Fruit fly (Drosophila melanogaster) whole organism, pupa: Measurements from ENCODE around the gene Imp.
A peak's percentile ranks its signal among the peaks of the same experiment; 100 is the strongest.

Experiments
- CG10348 ChIP-seq: fragments of 200-800 bp; sonication (Bioruptor generic); IDR thresholded peaks from 2 replicates; pipeline ENCODE4 v1.3.6; 2022; ENCODE audit warnings: missing biosample characterization, missing genetic modification characterization
- CG12605 ChIP-seq: fragments of 200-800 bp; sonication (Bioruptor generic); IDR thresholded peaks from 2 replicates; pipeline ENCODE4 v1.3.6; 2022; ENCODE audit warnings: missing biosample characterization, missing genetic modification characterization
- CG13204 ChIP-seq: fragments of 200-800 bp; sonication (Bioruptor generic); optimal IDR thresholded peaks from 2 replicates; lab custom pipeline; 2018; ENCODE audit warnings: missing biosample characterization, mild to moderate bottlenecking, missing genetic modification characterization, moderate library complexity
- CG14655 ChIP-seq: fragments of 200-800 bp; sonication (Bioruptor generic); optimal IDR thresholded peaks from 3 replicates; lab custom pipeline; 2017; ENCODE audit warnings: mild to moderate bottlenecking, missing biosample characterization, missing genetic modification reagents, missing genetic modification characterization
- CG15710 ChIP-seq: fragments of 200-800 bp; sonication (Bioruptor generic); optimal IDR thresholded peaks from 2 replicates; lab custom pipeline; 2018; ENCODE audit warnings: missing biosample characterization, mild to moderate bottlenecking, missing genetic modification characterization, moderate library complexity
- CG17806 ChIP-seq: fragments of 200-800 bp; sonication (Bioruptor generic); optimal IDR thresholded peaks from 2 replicates; lab custom pipeline; 2018; ENCODE audit warnings: missing biosample characterization, mild to moderate bottlenecking, missing genetic modification characterization, moderate library complexity
- CG32121 ChIP-seq: fragments of 200-800 bp; sonication (Bioruptor generic); IDR thresholded peaks from 2 replicates; pipeline ENCODE4 v1.3.6; 2022; ENCODE audit warnings: missing biosample characterization, missing genetic modification characterization
- CG34367 ChIP-seq: fragments of 200-800 bp; sonication (Bioruptor generic); optimal IDR thresholded peaks from 2 replicates; lab custom pipeline; 2018; ENCODE audit warnings: missing biosample characterization, mild to moderate bottlenecking, missing genetic modification characterization
- CG4496 ChIP-seq: fragments of 200-800 bp; sonication (Bioruptor generic); IDR thresholded peaks from 3 replicates; pipeline ENCODE4 v1.3.6; 2022; ENCODE audit warnings: missing biosample characterization, missing genetic modification characterization
- CG8159 ChIP-seq: fragments of 200-800 bp; sonication (Bioruptor generic); optimal IDR thresholded peaks from 3 replicates; lab custom pipeline; 2018; ENCODE audit warnings: missing biosample characterization, mild to moderate bottlenecking, missing genetic modification characterization, moderate library complexity
- CG8301 ChIP-seq: fragments of 200-800 bp; sonication (Bioruptor generic); optimal IDR thresholded peaks from 2 replicates; lab custom pipeline; 2018; ENCODE audit warnings: missing biosample characterization, mild to moderate bottlenecking, missing genetic modification characterization
- CG9948 ChIP-seq: fragments of 200-800 bp; sonication (Bioruptor generic); optimal IDR thresholded peaks from 2 replicates; lab custom pipeline; 2018; ENCODE audit warnings: missing biosample characterization, mild to moderate bottlenecking, missing genetic modification characterization, moderate library complexity
- D1 ChIP-seq: fragments of 200-800 bp; sonication (Bioruptor generic); optimal IDR thresholded peaks from 2 replicates; lab custom pipeline; 2018; ENCODE audit warnings: missing biosample characterization, mild to moderate bottlenecking, missing genetic modification characterization, moderate library complexity
- EcR ChIP-seq: fragments of 200-800 bp; sonication (Bioruptor generic); optimal IDR thresholded peaks from 3 replicates; lab custom pipeline; 2019; ENCODE audit warnings: missing biosample characterization, missing genetic modification characterization, mild to moderate bottlenecking, moderate library complexity, missing genetic modification reagents
- Ets98B ChIP-seq: fragments of 200-800 bp; sonication (Bioruptor generic); IDR thresholded peaks from 2 replicates; pipeline ENCODE4 v1.3.6; 2022; ENCODE audit warnings: missing biosample characterization, missing genetic modification characterization
- Pif1A ChIP-seq: fragments of 200-800 bp; sonication (Bioruptor generic); optimal IDR thresholded peaks from 3 replicates; lab custom pipeline; 2016; ENCODE audit warnings: missing biosample characterization, missing genetic modification characterization
- Pif1B ChIP-seq: fragments of 200-800 bp; sonication (Bioruptor generic); optimal IDR thresholded peaks from 3 replicates; lab custom pipeline; 2016; ENCODE audit warnings: missing biosample characterization, missing genetic modification characterization
- Snoo ChIP-seq: fragments of 200-800 bp; sonication (Bioruptor generic); optimal IDR thresholded peaks from 3 replicates; lab custom pipeline; 2017; ENCODE audit warnings: missing biosample characterization, mild to moderate bottlenecking, missing genetic modification characterization, inconsistent platforms
- fd96Ca ChIP-seq: fragments of 200-800 bp; sonication (Bioruptor generic); IDR thresholded peaks from 3 replicates; pipeline ENCODE4 v1.3.6; 2022; ENCODE audit warnings: missing biosample characterization, missing genetic modification characterization
- gl ChIP-seq: fragments of 200-800 bp; sonication (Bioruptor generic); optimal IDR thresholded peaks from 2 replicates; lab custom pipeline; 2018; ENCODE audit warnings: missing biosample characterization, mild to moderate bottlenecking, missing genetic modification characterization
- rn ChIP-seq: fragments of 200-800 bp; sonication (Bioruptor generic); IDR thresholded peaks from 2 replicates; pipeline ENCODE4 v1.3.6; 2022; ENCODE audit warnings: missing biosample characterization, missing genetic modification characterization

Imp gene

DNA sequence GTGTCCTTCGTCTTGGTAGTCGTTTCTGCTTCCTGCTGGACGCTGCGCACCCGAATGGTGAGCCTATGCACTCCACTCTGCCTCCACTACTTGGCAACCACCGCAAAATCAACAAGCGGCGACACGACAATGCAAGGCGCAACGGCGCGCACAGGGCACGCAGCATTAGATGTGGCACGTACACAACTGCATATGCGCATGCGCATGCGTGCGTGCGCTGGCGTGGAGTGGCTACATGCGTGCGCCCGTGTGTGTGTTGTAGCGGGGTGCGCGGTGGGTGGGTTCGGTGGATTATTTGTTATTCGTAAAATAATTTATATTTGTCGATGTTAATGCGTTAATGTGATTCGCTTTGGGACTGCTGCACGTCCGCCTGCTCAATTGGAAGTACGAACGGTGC lies 11.6 kb upstream of the Imp start:
- TF ChIP-seq CG12605 (GFP tag; lab: Robert Waterston, UW) (no peak), CG8301 (tag; lab: Kevin White, UChicago) (no peak), rn (GFP tag; lab: Robert Waterston, UW) (no peak), CG10348 (GFP tag; lab: Robert Waterston, UW) (no peak), Snoo (tag; lab: Kevin White, UChicago) (no peak), gl (no peak), CG13204 (GFP tag; lab: Kevin White, UChicago) (no peak), CG14655 (no peak), CG17806 (no peak), D1 (tag; lab: Kevin White, UChicago) (no peak), fd96Ca (GFP tag; lab: Robert Waterston, UW) (no peak), CG4496 (GFP tag; lab: Robert Waterston, UW) (no peak), Ets98B (GFP tag; lab: Robert Waterston, UW) (no peak), CG15710 (tag; lab: Kevin White, UChicago) (no peak), CG34367 (tag; lab: Kevin White, UChicago) (no peak), CG32121 (GFP tag; lab: Robert Waterston, UW) (no peak), Pif1B (GFP tag; lab: Kevin White, UChicago) (no peak), EcR (GFP tag; lab: Kevin White, UChicago) (no peak), CG8159 (tag; lab: Kevin White, UChicago) (no peak), Pif1A (GFP tag; lab: Kevin White, UChicago) (no peak)

DNA sequence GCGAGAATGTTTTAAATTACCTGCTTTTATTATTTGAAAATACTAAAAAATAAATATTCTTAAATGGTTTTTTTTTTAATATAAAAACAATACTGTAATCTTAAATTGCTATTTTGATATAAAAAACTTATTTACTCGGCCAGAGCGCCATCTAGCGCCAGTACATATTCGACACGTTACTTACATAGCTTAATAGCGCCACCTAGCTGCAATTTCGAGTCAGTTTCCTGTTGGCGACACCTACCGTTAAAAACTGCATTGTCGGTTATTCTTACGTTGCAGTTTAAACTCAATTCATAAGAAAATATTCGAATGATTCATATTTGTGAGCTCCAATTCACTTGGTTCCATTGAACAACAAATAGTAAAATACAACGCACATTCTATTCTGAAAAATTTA lies 8.3 kb upstream of the Imp start:
- no peak for TF ChIP-seq CG8301 (tag; lab: Kevin White, UChicago)
- peak; percentile 73 for TF ChIP-seq D1 (tag; lab: Kevin White, UChicago)
- TF ChIP-seq Snoo (tag; lab: Kevin White, UChicago), result peak; percentile 36
- TF ChIP-seq CG17806, result peak; percentile 6

DNA sequence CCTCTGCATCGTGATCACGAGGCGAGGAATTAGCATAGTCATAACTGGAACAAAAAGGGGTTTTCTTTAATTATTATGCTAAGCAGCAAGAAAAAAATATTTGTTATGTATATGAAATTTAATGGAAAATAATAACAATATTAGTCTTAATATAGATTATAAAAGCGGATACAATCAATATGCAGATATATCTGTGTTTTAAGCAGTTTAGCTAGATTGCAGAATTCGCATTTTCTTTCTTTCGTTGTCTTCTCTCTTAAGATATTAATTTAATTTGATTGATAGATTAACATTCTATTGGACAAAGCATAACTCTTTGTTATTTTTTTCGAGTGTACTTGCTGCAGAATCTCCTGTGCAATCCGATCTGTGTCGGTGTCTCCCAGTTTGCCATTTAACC lies 3.2 kb upstream of the Imp start:
- TF ChIP-seq CG15710 (tag; lab: Kevin White, UChicago) (peak; percentile 16), CG4496 (GFP tag; lab: Robert Waterston, UW) (no peak), CG9948 (peak; percentile 30), Ets98B (GFP tag; lab: Robert Waterston, UW) (no peak), CG17806 (peak; percentile 15), CG8301 (tag; lab: Kevin White, UChicago) (no peak), CG8159 (tag; lab: Kevin White, UChicago) (peak; percentile 60), D1 (tag; lab: Kevin White, UChicago) (no peak), CG34367 (tag; lab: Kevin White, UChicago) (peak; percentile 2), Pif1B (GFP tag; lab: Kevin White, UChicago) (no peak), EcR (GFP tag; lab: Kevin White, UChicago) (no peak), CG14655 (no peak)

- no peak for TF ChIP-seq CG34367 (tag; lab: Kevin White, UChicago)
- no peak for TF ChIP-seq Snoo (tag; lab: Kevin White, UChicago)
- no peak for TF ChIP-seq CG13204 (GFP tag; lab: Kevin White, UChicago)
- no peak for TF ChIP-seq CG32121 (GFP tag; lab: Robert Waterston, UW)
- no peak for TF ChIP-seq CG12605 (GFP tag; lab: Robert Waterston, UW)
- TF ChIP-seq rn (GFP tag; lab: Robert Waterston, UW), result no peak
- no peak for TF ChIP-seq CG10348 (GFP tag; lab: Robert Waterston, UW)
- no peak for TF ChIP-seq CG8301 (tag; lab: Kevin White, UChicago)
- no peak for TF ChIP-seq Pif1B (GFP tag; lab: Kevin White, UChicago)
- no peak for TF ChIP-seq CG17806
Measured at dm6 chrX:10825349-10826129, 1.5 kb upstream of the Imp start.

dm6 chrX:10823441-10823818 lies 647 bp downstream of the Imp start:
- no peak for TF ChIP-seq CG14655
- TF ChIP-seq EcR (GFP tag; lab: Kevin White, UChicago), result no peak
- no peak for TF ChIP-seq CG10348 (GFP tag; lab: Robert Waterston, UW)
- no peak for TF ChIP-seq D1 (tag; lab: Kevin White, UChicago)
- no peak for TF ChIP-seq Pif1B (GFP tag; lab: Kevin White, UChicago)
- TF ChIP-seq Ets98B (GFP tag; lab: Robert Waterston, UW), result no peak
- no peak for TF ChIP-seq CG9948
- no peak for TF ChIP-seq CG13204 (GFP tag; lab: Kevin White, UChicago)
- TF ChIP-seq CG34367 (tag; lab: Kevin White, UChicago), result no peak
- no peak for TF ChIP-seq Snoo (tag; lab: Kevin White, UChicago)
- no peak for TF ChIP-seq CG17806
- no peak for TF ChIP-seq CG8301 (tag; lab: Kevin White, UChicago)
- no peak for TF ChIP-seq CG8159 (tag; lab: Kevin White, UChicago)
- TF ChIP-seq Pif1A (GFP tag; lab: Kevin White, UChicago), result no peak
- no peak for TF ChIP-seq gl
- TF ChIP-seq rn (GFP tag; lab: Robert Waterston, UW), result no peak
- TF ChIP-seq fd96Ca (GFP tag; lab: Robert Waterston, UW), result no peak
- no peak for TF ChIP-seq CG12605 (GFP tag; lab: Robert Waterston, UW)
